Worm (Caenorhabditis elegans): ENCODE results near the gene C28H8.2.

DNA sequence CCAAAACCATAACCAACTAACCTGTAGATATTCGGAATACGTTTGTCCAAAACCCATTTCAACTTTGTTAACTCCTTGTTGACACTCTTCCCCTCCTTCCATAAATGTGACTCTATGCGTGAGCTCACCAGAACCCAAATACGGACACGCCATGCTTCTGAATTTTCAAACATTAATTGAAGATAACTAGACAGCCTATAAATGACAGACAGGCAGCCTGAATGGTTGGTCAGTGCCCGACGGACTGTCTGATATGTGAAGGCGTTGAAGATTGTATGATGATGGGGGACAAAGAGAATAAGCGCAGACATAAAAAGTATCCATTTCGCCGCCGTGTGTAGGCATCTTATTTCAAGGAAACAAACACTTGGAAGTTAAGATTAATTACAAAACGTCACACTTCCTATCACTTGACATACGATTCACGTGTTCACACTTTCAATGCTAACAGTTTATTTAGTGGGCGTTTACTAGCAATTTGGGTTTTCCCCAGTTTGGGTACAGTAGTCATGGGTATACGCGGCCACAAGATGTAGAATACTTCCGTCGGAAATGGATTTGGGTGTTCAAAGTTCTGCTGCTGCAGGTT is at the start of gene C28H8.2, which contains the start of gene tdo-2:
- TF ChIP-seq T22C8.4 (GFP tag; IDR thresholded peaks at IDR 0.05) (no peak), flt-1 (GFP tag; IDR thresholded peaks at IDR 0.05) (no peak), tab-1 (GFP tag; IDR thresholded peaks at IDR 0.05) (no peak), med-1 (GFP tag; optimal IDR thresholded peaks at IDR 0.05; ENCODE audit: insufficient read depth) (no peak), klf-2 (GFP tag; conservative IDR thresholded peaks at IDR 0.05) (no peak), cog-1 (tag; optimal IDR thresholded peaks at IDR 0.05) (no peak)
